Fruit fly (Drosophila melanogaster) whole organism, pupa: ENCODE data around the gene sti.

Experiments used
- CG12605 ChIP-seq: fragments of 200-800 bp; sonication (Bioruptor generic); IDR thresholded peaks from 2 replicates; pipeline ENCODE4 v1.3.6; 2022; ENCODE audit warnings: missing biosample characterization, missing genetic modification characterization
- CG13204 ChIP-seq: fragments of 200-800 bp; sonication (Bioruptor generic); optimal IDR thresholded peaks from 2 replicates; lab custom pipeline; 2018; ENCODE audit warnings: missing biosample characterization, mild to moderate bottlenecking, missing genetic modification characterization, moderate library complexity
- CG15710 ChIP-seq: fragments of 200-800 bp; sonication (Bioruptor generic); optimal IDR thresholded peaks from 2 replicates; lab custom pipeline; 2018; ENCODE audit warnings: missing biosample characterization, mild to moderate bottlenecking, missing genetic modification characterization, moderate library complexity
- CG17806 ChIP-seq: fragments of 200-800 bp; sonication (Bioruptor generic); optimal IDR thresholded peaks from 2 replicates; lab custom pipeline; 2018; ENCODE audit warnings: missing biosample characterization, mild to moderate bottlenecking, missing genetic modification characterization, moderate library complexity
- CG32121 ChIP-seq: fragments of 200-800 bp; sonication (Bioruptor generic); IDR thresholded peaks from 2 replicates; pipeline ENCODE4 v1.3.6; 2022; ENCODE audit warnings: missing biosample characterization, missing genetic modification characterization
- CG8159 ChIP-seq: fragments of 200-800 bp; sonication (Bioruptor generic); optimal IDR thresholded peaks from 3 replicates; lab custom pipeline; 2018; ENCODE audit warnings: missing biosample characterization, mild to moderate bottlenecking, missing genetic modification characterization, moderate library complexity
- CG9948 ChIP-seq: fragments of 200-800 bp; sonication (Bioruptor generic); optimal IDR thresholded peaks from 2 replicates; lab custom pipeline; 2018; ENCODE audit warnings: missing biosample characterization, mild to moderate bottlenecking, missing genetic modification characterization, moderate library complexity
- D1 ChIP-seq: fragments of 200-800 bp; sonication (Bioruptor generic); optimal IDR thresholded peaks from 2 replicates; lab custom pipeline; 2018; ENCODE audit warnings: missing biosample characterization, mild to moderate bottlenecking, missing genetic modification characterization, moderate library complexity
- EcR ChIP-seq: fragments of 200-800 bp; sonication (Bioruptor generic); optimal IDR thresholded peaks from 3 replicates; lab custom pipeline; 2019; ENCODE audit warnings: missing biosample characterization, missing genetic modification characterization, mild to moderate bottlenecking, moderate library complexity, missing genetic modification reagents
- Ets98B ChIP-seq: fragments of 200-800 bp; sonication (Bioruptor generic); IDR thresholded peaks from 2 replicates; pipeline ENCODE4 v1.3.6; 2022; ENCODE audit warnings: missing biosample characterization, missing genetic modification characterization
- rn ChIP-seq: fragments of 200-800 bp; sonication (Bioruptor generic); IDR thresholded peaks from 2 replicates; pipeline ENCODE4 v1.3.6; 2022; ENCODE audit warnings: missing biosample characterization, missing genetic modification characterization

- TF ChIP-seq EcR (GFP tag; lab: Kevin White, UChicago) (no peak), CG12605 (GFP tag; lab: Robert Waterston, UW) (no peak), CG32121 (no peak), CG17806 (tag; lab: Kevin White, UChicago) (no peak), CG13204 (GFP tag; lab: Kevin White, UChicago) (no peak), rn (GFP tag; lab: Robert Waterston, UW) (no peak), CG8159 (tag; lab: Kevin White, UChicago) (no peak), CG15710 (tag; lab: Kevin White, UChicago) (no peak), CG9948 (tag; lab: Kevin White, UChicago) (no peak), Ets98B (GFP tag; lab: Robert Waterston, UW) (no peak), D1 (tag; lab: Kevin White, UChicago) (no peak)
Observed at dm6 chr3L:12537123-12537522, 22.5 kb upstream of the sti start, which contains the start of gene CG4069.
